Fruit fly (Drosophila melanogaster) whole organism, embryonic: ENCODE results near the gene CG2129.

Experiments
- ATbp ChIP-seq: fragments of 200-800 bp; sonication (Bioruptor generic); optimal IDR thresholded peaks from 2 replicates; lab custom pipeline; 2017; ENCODE audit warnings: missing biosample characterization, mild to moderate bottlenecking, missing genetic modification characterization, missing genetic modification reagents
- Atf-2 ChIP-seq: fragments of 200-800 bp; sonication (Bioruptor generic); optimal IDR thresholded peaks from 2 replicates; lab custom pipeline; 2016; ENCODE audit warnings: missing biosample characterization, missing genetic modification characterization
- CG10147 ChIP-seq: fragments of 200-800 bp; sonication (Bioruptor generic); optimal IDR thresholded peaks from 2 replicates; lab custom pipeline; 2019; ENCODE audit warnings: missing biosample characterization, mild to moderate bottlenecking, missing genetic modification characterization, moderate library complexity
- CG12391 ChIP-seq: fragments of 200-800 bp; sonication (Bioruptor generic); optimal IDR thresholded peaks from 3 replicates; lab custom pipeline; 2018; ENCODE audit warnings: missing biosample characterization, mild to moderate bottlenecking, missing genetic modification characterization, moderate library complexity
- CG12942 ChIP-seq: fragments of 200-800 bp; sonication (Bioruptor generic); optimal IDR thresholded peaks from 3 replicates; lab custom pipeline; 2016; ENCODE audit warnings: missing biosample characterization, missing genetic modification characterization
- CG13123 ChIP-seq: fragments of 200-800 bp; sonication (Bioruptor generic); optimal IDR thresholded peaks from 2 replicates; lab custom pipeline; 2016; ENCODE audit warnings: missing biosample characterization, missing genetic modification characterization
- CG13624 ChIP-seq: fragments of 200-800 bp; sonication (Bioruptor generic); optimal IDR thresholded peaks from 2 replicates; lab custom pipeline; 2016; ENCODE audit warnings: missing biosample characterization, missing genetic modification characterization
- CG13894 ChIP-seq: fragments of 200-800 bp; sonication (Bioruptor generic); optimal IDR thresholded peaks from 3 replicates; lab custom pipeline; 2018; ENCODE audit warnings: missing biosample characterization, mild to moderate bottlenecking, missing genetic modification characterization, moderate library complexity
- CG15011 ChIP-seq: fragments of 200-800 bp; sonication (Bioruptor generic); optimal IDR thresholded peaks from 3 replicates; lab custom pipeline; 2018; ENCODE audit warnings: missing biosample characterization, mild to moderate bottlenecking, missing genetic modification characterization
- CG17829 ChIP-seq: fragments of 200-800 bp; optimal IDR thresholded peaks from 2 replicates; lab custom pipeline; 2019; ENCODE audit warnings: missing biosample characterization, mild to moderate bottlenecking, missing genetic modification characterization, moderate library complexity
- CG30431 ChIP-seq: fragments of 200-800 bp; sonication (Bioruptor generic); optimal IDR thresholded peaks from 2 replicates; lab custom pipeline; 2017; ENCODE audit warnings: missing biosample characterization, missing genetic modification characterization
- CG6791 ChIP-seq: fragments of 200-800 bp; sonication (Bioruptor generic); IDR thresholded peaks from 3 replicates; pipeline ENCODE4 v1.3.6; 2022; ENCODE audit warnings: missing biosample characterization, missing genetic modification characterization; ENCODE audit not compliant: partially characterized antibody
- CG7271 ChIP-seq: fragments of 200-800 bp; sonication (Bioruptor generic); optimal IDR thresholded peaks from 2 replicates; lab custom pipeline; 2018; ENCODE audit warnings: missing biosample characterization, mild to moderate bottlenecking, missing genetic modification characterization, moderate library complexity
- CG7372 ChIP-seq: fragments of 200-800 bp; sonication (Bioruptor generic); IDR thresholded peaks from 2 replicates; pipeline ENCODE4 v1.3.6; 2022; ENCODE audit warnings: missing biosample characterization, missing genetic modification characterization
- CG7963 ChIP-seq: fragments of 200-800 bp; sonication (Bioruptor generic); IDR thresholded peaks from 3 replicates; pipeline ENCODE4 v1.3.6; 2022; ENCODE audit warnings: missing biosample characterization, missing genetic modification characterization; ENCODE audit not compliant: partially characterized antibody
- CG9876 ChIP-seq: fragments of 200-800 bp; sonication (Bioruptor generic); optimal IDR thresholded peaks from 2 replicates; lab custom pipeline; 2016; ENCODE audit warnings: missing biosample characterization, missing genetic modification characterization
- Camta ChIP-seq: fragments of 200-800 bp; sonication (Bioruptor generic); optimal IDR thresholded peaks from 2 replicates; lab custom pipeline; 2016; ENCODE audit warnings: missing biosample characterization, missing genetic modification characterization
- Eip74EF ChIP-seq, 2 experiments: fragments of 200-800 bp in 1 of 2; fragments of >200 bp in 1 of 2; sonication (Bioruptor generic) in 1 of 2; optimal IDR thresholded peaks; 2 replicates each; lab custom pipeline; 2017 to 2019; ENCODE audit warnings: missing biosample characterization in 2 of 2, missing genetic modification characterization in 2 of 2, mild to moderate bottlenecking in 1 of 2, moderate library complexity in 1 of 2
- Ets65A ChIP-seq: fragments of 200-800 bp; sonication (Bioruptor generic); peaks from one replicate; lab custom pipeline; 2016; ENCODE audit warnings: missing biosample characterization, missing genetic modification characterization
- Fer2 ChIP-seq: fragments of 200-800 bp; sonication (Bioruptor generic); optimal IDR thresholded peaks from 2 replicates; lab custom pipeline; 2018; ENCODE audit warnings: missing biosample characterization, mild to moderate bottlenecking, missing genetic modification characterization, moderate library complexity
- GATAe ChIP-seq: fragments of 200-800 bp; sonication (Bioruptor generic); conservative IDR thresholded peaks from 2 replicates; pipeline ENCODE4 v1.3.6; 2022; ENCODE audit warnings: missing biosample characterization, missing genetic modification characterization
- Hand ChIP-seq: fragments of 200-800 bp; sonication (Bioruptor generic); optimal IDR thresholded peaks from 2 replicates; lab custom pipeline; 2017; ENCODE audit warnings: mild to moderate bottlenecking, missing biosample characterization, missing genetic modification reagents, missing genetic modification characterization
- Hmr ChIP-seq: fragments of 200-800 bp; sonication (Bioruptor generic); optimal IDR thresholded peaks from 3 replicates; lab custom pipeline; 2017; ENCODE audit warnings: mild to moderate bottlenecking, missing biosample characterization, missing genetic modification reagents, missing genetic modification characterization
- Hr78 ChIP-seq, 2 experiments: fragments of 200-800 bp in 1 of 2; fragments of >200 bp in 1 of 2; sonication (Bioruptor generic) in 1 of 2; optimal IDR thresholded peaks; 2 replicates each; lab custom pipeline; 2017 to 2019; ENCODE audit warnings: missing biosample characterization in 2 of 2, missing genetic modification characterization in 2 of 2, mild to moderate bottlenecking in 1 of 2, moderate library complexity in 1 of 2
- Nf-YA ChIP-seq: fragments of 200-800 bp; sonication (Bioruptor generic); IDR thresholded peaks from 2 replicates; pipeline ENCODE4 v1.3.6; 2022; ENCODE audit warnings: missing biosample characterization, missing genetic modification characterization
- Rx ChIP-seq: fragments of 200-800 bp; sonication (Bioruptor generic); IDR thresholded peaks from 2 replicates; pipeline ENCODE4 v1.3.6; 2022; ENCODE audit warnings: missing biosample characterization, missing genetic modification characterization
- TFAM ChIP-seq: fragments of 200-800 bp; sonication (Bioruptor generic); optimal IDR thresholded peaks from 2 replicates; lab custom pipeline; 2017; ENCODE audit warnings: missing biosample characterization, missing genetic modification characterization, inconsistent platforms
- ash1 ChIP-seq: fragments of 200-800 bp; sonication (Bioruptor generic); optimal IDR thresholded peaks from 2 replicates; lab custom pipeline; 2018; ENCODE audit warnings: missing biosample characterization, mild to moderate bottlenecking, missing genetic modification characterization
- az2 ChIP-seq: fragments of 200-800 bp; sonication (Bioruptor generic); optimal IDR thresholded peaks from 3 replicates; lab custom pipeline; 2016; ENCODE audit warnings: missing biosample characterization, missing genetic modification characterization
- cas ChIP-seq: fragments of 200-800 bp; sonication (Bioruptor generic); IDR thresholded peaks from 2 replicates; pipeline ENCODE4 v1.3.6; 2022; ENCODE audit warnings: missing biosample characterization, missing genetic modification characterization
- cg ChIP-seq: fragments of 200-800 bp; sonication (Bioruptor generic); optimal IDR thresholded peaks from 3 replicates; lab custom pipeline; 2019; ENCODE audit warnings: missing biosample characterization, mild to moderate bottlenecking, missing genetic modification characterization, moderate library complexity
- chm ChIP-seq: fragments of 200-800 bp; sonication (Bioruptor generic); IDR thresholded peaks from 2 replicates; pipeline ENCODE4 v1.3.6; 2022; ENCODE audit warnings: missing biosample characterization, missing genetic modification characterization
- ems ChIP-seq: fragments of 200-800 bp; sonication (Bioruptor generic); optimal IDR thresholded peaks from 3 replicates; lab custom pipeline; 2016; ENCODE audit warnings: missing biosample characterization, missing genetic modification characterization
- en ChIP-seq: fragments of 200-800 bp; sonication (Bioruptor generic); optimal IDR thresholded peaks from 2 replicates; lab custom pipeline; 2016; ENCODE audit warnings: missing biosample characterization, missing genetic modification characterization
- gcm2 ChIP-seq: fragments of 200-800 bp; sonication (Bioruptor generic); optimal IDR thresholded peaks from 2 replicates; lab custom pipeline; 2016; ENCODE audit warnings: missing biosample characterization, missing genetic modification characterization
- gsb ChIP-seq: fragments of 200-800 bp; sonication (Bioruptor generic); IDR thresholded peaks from 2 replicates; pipeline ENCODE4 v1.3.6; 2022; ENCODE audit warnings: missing biosample characterization, missing genetic modification characterization
- kay ChIP-seq: fragments of 200-800 bp; sonication (Bioruptor generic); optimal IDR thresholded peaks from 2 replicates; lab custom pipeline; 2016; ENCODE audit warnings: missing biosample characterization, missing genetic modification characterization
- klu ChIP-seq: fragments of 200-800 bp; sonication (Bioruptor generic); IDR thresholded peaks from 2 replicates; pipeline ENCODE4 v1.3.6; 2022; ENCODE audit warnings: missing biosample characterization, missing genetic modification characterization
- lov ChIP-seq, 2 experiments: fragments of 200-800 bp in 1 of 2; fragments of >200 bp in 1 of 2; sonication (Bioruptor generic) in 1 of 2; IDR thresholded peaks in 1 of 2; optimal IDR thresholded peaks in 1 of 2; 2 replicates in 1 of 2; 3 replicates in 1 of 2; pipeline versions ENCODE4 v1.3.6 to Lab custom; 2017 to 2022; ENCODE audit warnings: missing biosample characterization in 1 of 2, missing genetic modification characterization in 1 of 2
- maf-S ChIP-seq: fragments of 200-800 bp; sonication (Bioruptor generic); optimal IDR thresholded peaks from 2 replicates; lab custom pipeline; 2016; ENCODE audit warnings: missing biosample characterization, missing genetic modification characterization
- nerfin-1 ChIP-seq: fragments of 200-800 bp; sonication (Bioruptor generic); optimal IDR thresholded peaks from 3 replicates; lab custom pipeline; 2019; ENCODE audit warnings: missing biosample characterization, mild to moderate bottlenecking, missing genetic modification characterization, moderate library complexity
- onecut ChIP-seq: fragments of 200-800 bp; sonication (Bioruptor generic); IDR thresholded peaks from 2 replicates; pipeline ENCODE4 v1.3.6; 2022; ENCODE audit warnings: missing biosample characterization, missing genetic modification characterization
- p53 ChIP-seq: fragments of 200-800 bp; sonication (Bioruptor generic); optimal IDR thresholded peaks from 2 replicates; lab custom pipeline; 2016; ENCODE audit warnings: missing biosample characterization, missing genetic modification characterization
- pfk ChIP-seq: fragments of 200-800 bp; sonication (Bioruptor generic); optimal IDR thresholded peaks from 2 replicates; lab custom pipeline; 2018; ENCODE audit warnings: missing biosample characterization, mild to moderate bottlenecking, missing genetic modification characterization, moderate library complexity
- sima ChIP-seq: fragments of 200-800 bp; sonication (Bioruptor generic); optimal IDR thresholded peaks from 2 replicates; lab custom pipeline; 2016; ENCODE audit warnings: missing biosample characterization, missing genetic modification characterization
- toy ChIP-seq: fragments of 200-800 bp; sonication (Bioruptor generic); IDR thresholded peaks from 2 replicates; pipeline ENCODE4 v1.3.6; 2022; ENCODE audit warnings: missing biosample characterization, missing genetic modification characterization
- trh ChIP-seq: fragments of 200-800 bp; sonication (Bioruptor generic); optimal IDR thresholded peaks from 2 replicates; lab custom pipeline; 2016; ENCODE audit warnings: missing biosample characterization, missing genetic modification characterization
- vnd ChIP-seq: fragments of 200-800 bp; sonication (Bioruptor generic); IDR thresholded peaks from 3 replicates; pipeline ENCODE4 v1.3.6; 2022; ENCODE audit warnings: missing biosample characterization, missing genetic modification characterization; ENCODE audit not compliant: partially characterized antibody
- zf30C ChIP-seq: fragments of 200-800 bp; sonication (Bioruptor generic); optimal IDR thresholded peaks from 3 replicates; lab custom pipeline; 2018; ENCODE audit warnings: missing biosample characterization, mild to moderate bottlenecking, missing genetic modification characterization

CG2129 gene

DNA sequence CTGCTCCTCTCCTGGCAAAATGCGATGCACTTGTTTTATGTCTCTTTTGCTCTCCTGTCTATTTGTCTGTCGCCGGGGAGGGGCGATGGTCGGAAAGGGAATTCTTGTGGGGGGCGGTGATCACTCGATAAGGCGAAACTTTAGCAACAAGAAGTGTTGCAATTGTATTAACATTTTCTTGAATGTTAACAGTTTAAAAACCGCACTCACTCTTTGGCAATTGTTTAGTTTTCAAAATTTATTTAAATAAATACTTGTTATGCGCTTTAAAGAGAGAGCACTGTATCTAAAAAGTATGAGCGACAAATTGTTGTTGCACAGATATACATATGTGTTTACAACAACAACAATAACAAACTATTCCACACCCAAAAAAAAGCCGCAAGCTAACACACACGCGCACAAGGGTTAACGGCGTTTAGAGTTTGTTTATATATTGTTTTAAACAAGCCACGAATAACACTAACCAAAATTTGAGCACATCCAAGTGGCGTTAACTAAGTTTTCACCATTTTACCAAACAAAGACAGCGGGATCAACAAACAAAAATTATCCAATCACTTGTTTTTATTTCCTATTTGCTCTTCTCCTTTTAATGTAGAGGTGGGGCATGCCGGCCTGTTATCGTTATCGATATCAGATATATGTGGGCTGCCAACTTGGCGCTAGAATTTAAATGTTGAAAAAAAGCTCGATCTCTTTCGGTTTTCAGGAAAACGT, 44.0 kb upstream of the CG2129 start, which contains the start of gene CG2258 (continued):
- peak; percentile 7 for TF ChIP-seq TFAM
- no peak for TF ChIP-seq vnd (GFP tag; lab: Robert Waterston, UW)
- peak; percentile 53; the same call in 1 of the 2 replicates for TF ChIP-seq onecut (GFP tag; lab: Robert Waterston, UW)
- TF ChIP-seq CG13123 (GFP tag; lab: Kevin White, UChicago): peak; percentile 35
- TF ChIP-seq Eip74EF (GFP tag; optimal IDR thresholded peaks at IDR 0.05; lab: Kevin White, UChicago): peak in 1 of 2 experiments; percentile 83
- TF ChIP-seq sima (GFP tag; lab: Kevin White, UChicago): no peak
- peak; percentile 85 for TF ChIP-seq az2 (GFP tag; lab: Kevin White, UChicago)
- no peak for TF ChIP-seq CG7963 (GFP tag; lab: Robert Waterston, UW)
- no peak for TF ChIP-seq gcm2
- peak; percentile 77 for TF ChIP-seq nerfin-1 (tag; lab: Kevin White, UChicago)
- peak; percentile 70 for TF ChIP-seq maf-S (GFP tag; lab: Kevin White, UChicago)
- peak; percentile 74 for TF ChIP-seq gsb (GFP tag; lab: Robert Waterston, UW)
- no peak for TF ChIP-seq en
- no peak for TF ChIP-seq Camta (GFP tag; lab: Kevin White, UChicago)
- peak; percentile 66 for TF ChIP-seq Hand (GFP tag; lab: Kevin White, UChicago)
- TF ChIP-seq pfk: no peak
- peak; percentile 70 for TF ChIP-seq CG12942 (GFP tag; lab: Kevin White, UChicago)
- peak; percentile 75 for TF ChIP-seq CG10147 (GFP tag; lab: Kevin White, UChicago)
- TF ChIP-seq CG12391 (tag; lab: Kevin White, UChicago): peak; percentile 83
- peak; percentile 98 for TF ChIP-seq Ets65A (GFP tag; lab: Kevin White, UChicago)
- TF ChIP-seq Nf-YA: peak; percentile 66
- peak; percentile 45 for TF ChIP-seq Atf-2 (GFP tag; lab: Kevin White, UChicago)
- TF ChIP-seq cg: peak; percentile 59
- no peak for TF ChIP-seq lov (optimal IDR thresholded peaks at IDR 0.05; lab: Kevin White, UChicago)
- TF ChIP-seq lov (GFP tag; IDR thresholded peaks at IDR 0.05; lab: Robert Waterston, UW): peak; percentile 82
- TF ChIP-seq GATAe (GFP tag; lab: Robert Waterston, UW): no peak
- TF ChIP-seq CG13624: peak; percentile 65
- peak; percentile 85 for TF ChIP-seq Hmr
- peak; percentile 9 for TF ChIP-seq trh (GFP tag; lab: Kevin White, UChicago)
- TF ChIP-seq klu (GFP tag; lab: Robert Waterston, UW): peak; percentile 68
- no peak for TF ChIP-seq zf30C
- peak; percentile 87 for TF ChIP-seq CG17829 (tag; lab: Kevin White, UChicago)
- no peak for TF ChIP-seq ash1 (GFP tag; lab: Kevin White, UChicago)
- peak; percentile 38 for TF ChIP-seq CG9876
- peak; percentile 82 for TF ChIP-seq chm (GFP tag; lab: Robert Waterston, UW)
- peak; percentile 92 for TF ChIP-seq ATbp
- peak; percentile 73 for TF ChIP-seq toy
- peak; percentile 72 for TF ChIP-seq cas (GFP tag; lab: Robert Waterston, UW)
- TF ChIP-seq CG6791 (GFP tag; lab: Robert Waterston, UW): no peak
- TF ChIP-seq CG15011: peak; percentile 76
- TF ChIP-seq CG7271: no peak
- TF ChIP-seq p53: no peak
- TF ChIP-seq CG13894 (tag; lab: Kevin White, UChicago): peak; percentile 65
- no peak for TF ChIP-seq kay (GFP tag; lab: Kevin White, UChicago)
- TF ChIP-seq Fer2 (tag; lab: Kevin White, UChicago): peak; percentile 76
- TF ChIP-seq CG7372 (GFP tag; lab: Robert Waterston, UW): peak; percentile 74
- TF ChIP-seq CG30431 (GFP tag; lab: Kevin White, UChicago): peak; percentile 65
- peak in 1 of 2 experiments; percentile 63 for TF ChIP-seq Hr78 (GFP tag; optimal IDR thresholded peaks at IDR 0.05; lab: Kevin White, UChicago)
- peak; percentile 73 for TF ChIP-seq ems
- peak; percentile 58 for TF ChIP-seq Rx (GFP tag; lab: Robert Waterston, UW)
